Worm (Caenorhabditis elegans) whole organism, mixed stage, embryonic: Measurements from ENCODE around the gene nhr-100.

Source experiments
- bed-3 ChIP-seq: fragments of 200-800 bp; sonication (Bioruptor generic); optimal IDR thresholded peaks from 3 replicates; lab custom pipeline; 2018; ENCODE audit warnings: mild to moderate bottlenecking, missing genetic modification characterization, moderate library complexity, missing compliant biosample characterization
- ceh-39 ChIP-seq: fragments of 150-350 bp; optimal IDR thresholded peaks from 2 replicates; lab custom pipeline; 2014; ENCODE audit warnings: missing biosample characterization, missing genetic modification characterization
- ceh-43 ChIP-seq: fragments of 200-800 bp; sonication (Bioruptor generic); optimal IDR thresholded peaks from 2 replicates; lab custom pipeline; 2018; ENCODE audit warnings: mild to moderate bottlenecking, missing genetic modification characterization, moderate library complexity, missing compliant biosample characterization
- ceh-83 ChIP-seq: fragments of 200-800 bp; sonication (Bioruptor generic); optimal IDR thresholded peaks from 2 replicates; lab custom pipeline; 2018; ENCODE audit warnings: mild to moderate bottlenecking, missing genetic modification characterization, missing compliant biosample characterization
- ces-1 ChIP-seq: fragments of 150-350 bp; optimal IDR thresholded peaks from 2 replicates; lab custom pipeline; 2014; ENCODE audit warnings: missing biosample characterization, missing genetic modification reagents, missing genetic modification characterization
- cnd-1 ChIP-seq: fragments of 200-800 bp; sonication (Bioruptor generic); optimal IDR thresholded peaks from 2 replicates; lab custom pipeline; 2018; ENCODE audit warnings: mild to moderate bottlenecking, missing genetic modification characterization, missing compliant biosample characterization
- flh-1 ChIP-seq: fragments of 200-800 bp; sonication (Bioruptor generic); optimal IDR thresholded peaks from 2 replicates; lab custom pipeline; 2018; ENCODE audit warnings: mild to moderate bottlenecking, missing genetic modification characterization, moderate library complexity, missing compliant biosample characterization
- ham-2 ChIP-seq: fragments of 200-800 bp; sonication (Bioruptor generic); optimal IDR thresholded peaks from 2 replicates; lab custom pipeline; 2018; ENCODE audit warnings: mild to moderate bottlenecking, missing genetic modification characterization, missing compliant biosample characterization
- lin-13 ChIP-seq: fragments of 150-350 bp; optimal IDR thresholded peaks from 2 replicates; lab custom pipeline; 2014; ENCODE audit warnings: missing biosample characterization, missing genetic modification characterization
- lin-32 ChIP-seq: fragments of 200-800 bp; sonication (Bioruptor generic); optimal IDR thresholded peaks from 2 replicates; lab custom pipeline; 2018; ENCODE audit warnings: mild to moderate bottlenecking, missing genetic modification characterization, missing compliant biosample characterization
- lsy-2 ChIP-seq: fragments of 150-350 bp; optimal IDR thresholded peaks from 2 replicates; lab custom pipeline; 2014; ENCODE audit warnings: missing biosample characterization, missing genetic modification characterization
- mep-1 ChIP-seq: fragments of 150-350 bp; optimal IDR thresholded peaks from 2 replicates; lab custom pipeline; 2017; ENCODE audit warnings: missing biosample characterization, missing genetic modification reagents, missing genetic modification characterization, inconsistent platforms
- nhr-2 ChIP-seq: fragments of 150-350 bp; optimal IDR thresholded peaks from 2 replicates; lab custom pipeline; 2014; ENCODE audit warnings: missing biosample characterization, missing genetic modification characterization
- nhr-237 ChIP-seq: fragments of 150-350 bp; optimal IDR thresholded peaks from 2 replicates; lab custom pipeline; 2014; ENCODE audit warnings: missing biosample characterization, missing genetic modification characterization
- nhr-28 ChIP-seq: fragments of 150-350 bp; optimal IDR thresholded peaks from 2 replicates; lab custom pipeline; 2014; ENCODE audit warnings: missing biosample characterization, missing genetic modification characterization
- pha-4 ChIP-seq: fragments of 150-350 bp; optimal IDR thresholded peaks from 2 replicates; lab custom pipeline; 2018; ENCODE audit warnings: missing biosample characterization, missing genetic modification reagents, missing genetic modification characterization
- snpc-4 ChIP-seq: fragments of 150-350 bp; optimal IDR thresholded peaks from 2 replicates; lab custom pipeline; 2014; ENCODE audit warnings: missing biosample characterization, missing genetic modification characterization
- unc-62 ChIP-seq: fragments of 150-350 bp; optimal IDR thresholded peaks from 2 replicates; lab custom pipeline; 2014; ENCODE audit warnings: missing biosample characterization, missing genetic modification reagents, missing genetic modification characterization

The nhr-100 gene

DNA sequence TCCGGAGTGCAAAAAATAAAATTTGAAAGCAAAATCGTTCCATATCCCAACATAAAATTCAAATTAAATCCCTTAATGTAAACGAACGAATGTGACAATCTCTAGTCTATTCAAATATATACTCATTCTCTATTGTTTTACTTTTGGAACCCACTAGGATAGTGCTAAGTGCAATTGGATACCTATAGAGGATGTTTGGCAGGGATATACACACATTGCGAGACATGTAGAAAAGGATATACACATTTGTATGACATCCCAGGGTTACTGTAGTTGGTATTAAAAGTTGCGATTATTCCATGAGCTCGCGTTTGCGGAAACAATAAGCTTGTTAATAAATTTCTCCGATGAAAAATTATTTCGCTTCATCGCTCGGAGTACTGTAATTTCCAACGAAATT lies 45.0 kb downstream of the nhr-100 start:
- TF ChIP-seq ceh-83 (no peak), lin-32 (GFP tag; lab: Kevin White, UChicago) (no peak), lsy-2 (peak; percentile 78), nhr-2 (tag; lab: Kevin White, UChicago) (peak; percentile 42), ceh-43 (GFP tag; lab: Kevin White, UChicago) (peak; percentile 2), bed-3 (GFP tag; lab: Kevin White, UChicago) (no peak), ceh-39 (tag; lab: Kevin White, UChicago) (peak; percentile 13), cnd-1 (peak; percentile 50)
- TF ChIP-seq, all 35 proteins: peak for 5

- no peak for TF ChIP-seq nhr-28
- peak; percentile 32 for TF ChIP-seq mep-1 (tag; lab: Kevin White, UChicago)
- peak; percentile 26 for TF ChIP-seq nhr-237 (tag; lab: Kevin White, UChicago)
- TF ChIP-seq ces-1 (GFP tag; lab: Kevin White, UChicago): peak; percentile 47
- TF ChIP-seq ceh-39 (tag; lab: Kevin White, UChicago): no peak
- no peak for TF ChIP-seq pha-4
These were observed 49.1 kb downstream of the nhr-100 start, which contains the start of gene sna-2 for ce11 chrIV:9777535-9777934. sna-2 (minus strand) TSS chrIV:9777634.

DNA sequence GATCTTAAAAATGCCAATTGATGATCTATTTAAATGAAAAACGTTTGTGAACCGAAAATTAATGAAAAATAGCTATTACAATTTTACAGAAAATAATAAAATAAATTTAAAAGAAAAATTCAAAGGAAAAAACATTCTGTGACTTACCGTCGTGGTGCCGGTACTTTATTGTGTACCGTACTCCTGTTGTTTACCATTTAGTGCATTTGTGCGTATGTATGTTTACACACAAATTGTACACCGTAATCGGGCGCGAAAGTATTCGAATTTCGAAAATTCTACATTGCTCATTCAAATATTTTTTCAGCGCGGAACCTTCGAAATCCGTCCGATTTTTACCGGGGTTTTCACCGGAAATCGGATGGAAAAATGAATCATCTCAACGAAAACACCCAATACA lies 49.5 kb downstream of the nhr-100 start, which contains the start of gene T13F2.6:
Gene T13F2.6, plus strand, starts transcription at position 306 of the 400 bp plus-strand sequence.
- no peak for TF ChIP-seq ces-1 (GFP tag; lab: Kevin White, UChicago)
- no peak for TF ChIP-seq unc-62 (GFP tag; lab: Kevin White, UChicago)
- TF ChIP-seq cnd-1: no peak
- TF ChIP-seq ceh-43 (GFP tag; lab: Kevin White, UChicago): no peak
- TF ChIP-seq ham-2: no peak
- no peak for TF ChIP-seq bed-3 (GFP tag; lab: Kevin White, UChicago)
- no peak for TF ChIP-seq ceh-39 (tag; lab: Kevin White, UChicago)
- no peak for TF ChIP-seq nhr-28
- TF ChIP-seq flh-1 (GFP tag; lab: Kevin White, UChicago): no peak
- TF ChIP-seq lin-13 (tag; lab: Kevin White, UChicago): no peak
- TF ChIP-seq nhr-2 (tag; lab: Kevin White, UChicago): no peak
- TF ChIP-seq snpc-4 (tag; lab: Kevin White, UChicago): no peak
- no peak for TF ChIP-seq lsy-2
